Worm (Caenorhabditis elegans) whole organism, late embryonic: ENCODE results near the gene C27B7.2.

Source experiments
- F13H6.1 ChIP-seq: sonication (generic microtip); optimal IDR thresholded peaks from 2 replicates; lab custom pipeline; 2016; ENCODE audit warnings: missing genetic modification characterization, missing compliant biosample characterization
- K09A11.1 ChIP-seq: sonication (generic microtip); optimal IDR thresholded peaks from 2 replicates; lab custom pipeline; 2017; ENCODE audit warnings: antibody characterized with exemption, mild to moderate bottlenecking, missing genetic modification characterization, missing compliant biosample characterization; ENCODE audit not compliant: insufficient read depth
- Y22D7AL.16 ChIP-seq: sonication (generic microtip); optimal IDR thresholded peaks from 2 replicates; lab custom pipeline; 2016; ENCODE audit warnings: missing genetic modification characterization, missing compliant biosample characterization
- ceh-22 ChIP-seq: sonication (generic microtip); optimal IDR thresholded peaks from 2 replicates; lab custom pipeline; 2017; ENCODE audit warnings: missing biosample characterization, missing genetic modification characterization
- ceh-24 ChIP-seq: sonication (generic microtip); optimal IDR thresholded peaks from 2 replicates; lab custom pipeline; 2016; ENCODE audit warnings: mild to moderate bottlenecking, missing genetic modification characterization, missing compliant biosample characterization
- ceh-34 ChIP-seq: sonication (generic microtip); optimal IDR thresholded peaks from 2 replicates; lab custom pipeline; 2016; ENCODE audit warnings: mild to moderate bottlenecking, missing genetic modification characterization, missing compliant biosample characterization
- ceh-9 ChIP-seq: sonication (generic microtip); optimal IDR thresholded peaks from 2 replicates; lab custom pipeline; 2016; ENCODE audit warnings: mild to moderate bottlenecking, missing genetic modification characterization, inconsistent platforms, missing compliant biosample characterization
- fkh-10 ChIP-seq: fragments of 150-350 bp; optimal IDR thresholded peaks from 2 replicates; lab custom pipeline; 2014; ENCODE audit warnings: missing biosample characterization, missing genetic modification reagents, missing genetic modification characterization
- nhr-11 ChIP-seq: fragments of 150-350 bp; optimal IDR thresholded peaks from 2 replicates; lab custom pipeline; 2014; ENCODE audit warnings: missing biosample characterization, missing genetic modification characterization
- pax-1 ChIP-seq: fragments of 150-350 bp; optimal IDR thresholded peaks from 2 replicates; lab custom pipeline; 2014; ENCODE audit warnings: missing biosample characterization, missing genetic modification characterization
- pha-4 ChIP-seq: fragments of 150-350 bp; optimal IDR thresholded peaks from 2 replicates; lab custom pipeline; 2018; ENCODE audit warnings: missing biosample characterization, missing genetic modification reagents, missing genetic modification characterization
- sox-4 ChIP-seq: sonication (generic microtip); optimal IDR thresholded peaks from 2 replicates; lab custom pipeline; 2017; ENCODE audit warnings: mild to moderate bottlenecking, missing genetic modification characterization, inconsistent platforms, missing compliant biosample characterization
- unc-3 ChIP-seq, 2 experiments: fragments of 200-800 bp in 1 of 2; sonication (Bioruptor generic) in 1 of 2; sonication (generic microtip) in 1 of 2; conservative IDR thresholded peaks in 1 of 2; optimal IDR thresholded peaks in 1 of 2; 2 replicates each; pipeline versions ENCODE4 v1.3.6 to Lab custom; 2016 to 2022; ENCODE audit warnings: missing compliant biosample characterization in 2 of 2, missing genetic modification characterization in 2 of 2, missing genetic modification reagents in 1 of 2
- unc-86 ChIP-seq: sonication (generic microtip); optimal IDR thresholded peaks from 2 replicates; lab custom pipeline; 2016; ENCODE audit warnings: missing genetic modification characterization, missing compliant biosample characterization

DNA sequence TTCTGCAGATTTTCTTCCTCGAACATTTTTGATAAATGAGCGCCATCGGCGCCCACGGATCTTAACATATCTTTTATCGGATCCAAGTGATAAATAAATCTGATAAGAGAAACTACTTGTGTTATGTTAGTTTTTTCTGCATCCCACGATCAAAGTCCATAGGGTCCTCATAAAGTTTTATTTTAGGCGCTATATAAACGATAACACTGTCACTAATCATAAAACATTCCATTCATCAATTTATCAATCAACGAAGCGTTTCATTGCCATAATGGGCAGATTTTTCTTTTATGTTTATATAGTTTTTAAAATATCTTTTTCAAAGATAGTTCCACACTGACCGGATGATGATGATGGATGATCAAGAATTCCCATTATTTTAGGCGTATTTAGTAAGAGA is 28.0 kb upstream of the C27B7.2 start:
- no peak for TF ChIP-seq Y22D7AL.16 (tag; lab: Kevin White, UChicago)
- no peak for TF ChIP-seq F13H6.1 (tag; lab: Kevin White, UChicago)
- TF ChIP-seq fkh-10 (GFP tag; lab: Kevin White, UChicago), result no peak
- TF ChIP-seq unc-3 (GFP tag; conservative IDR thresholded peaks at IDR 0.05; lab: Robert Waterston, UW), result no peak
- TF ChIP-seq unc-3 (tag; optimal IDR thresholded peaks at IDR 0.05; lab: Kevin White, UChicago), result no peak
- TF ChIP-seq nhr-11 (tag; lab: Kevin White, UChicago), result no peak
- no peak for TF ChIP-seq unc-86
- TF ChIP-seq K09A11.1 (tag; lab: Kevin White, UChicago), result no peak
- no peak for TF ChIP-seq ceh-9 (tag; lab: Kevin White, UChicago)
- no peak for TF ChIP-seq pha-4
- no peak for TF ChIP-seq ceh-34 (tag; lab: Kevin White, UChicago)
- no peak for TF ChIP-seq pax-1
- TF ChIP-seq ceh-24 (tag; lab: Kevin White, UChicago), result no peak
- no peak for TF ChIP-seq sox-4 (tag; lab: Kevin White, UChicago)
- TF ChIP-seq ceh-22, result no peak
